Fruit fly (Drosophila melanogaster) whole organism, pupa: ENCODE data around the gene shtd.

Experiments used
- CG10348 ChIP-seq: fragments of 200-800 bp; sonication (Bioruptor generic); IDR thresholded peaks from 2 replicates; pipeline ENCODE4 v1.3.6; 2022; ENCODE audit warnings: missing biosample characterization, missing genetic modification characterization
- Ets98B ChIP-seq: fragments of 200-800 bp; sonication (Bioruptor generic); IDR thresholded peaks from 2 replicates; pipeline ENCODE4 v1.3.6; 2022; ENCODE audit warnings: missing biosample characterization, missing genetic modification characterization

DNA sequence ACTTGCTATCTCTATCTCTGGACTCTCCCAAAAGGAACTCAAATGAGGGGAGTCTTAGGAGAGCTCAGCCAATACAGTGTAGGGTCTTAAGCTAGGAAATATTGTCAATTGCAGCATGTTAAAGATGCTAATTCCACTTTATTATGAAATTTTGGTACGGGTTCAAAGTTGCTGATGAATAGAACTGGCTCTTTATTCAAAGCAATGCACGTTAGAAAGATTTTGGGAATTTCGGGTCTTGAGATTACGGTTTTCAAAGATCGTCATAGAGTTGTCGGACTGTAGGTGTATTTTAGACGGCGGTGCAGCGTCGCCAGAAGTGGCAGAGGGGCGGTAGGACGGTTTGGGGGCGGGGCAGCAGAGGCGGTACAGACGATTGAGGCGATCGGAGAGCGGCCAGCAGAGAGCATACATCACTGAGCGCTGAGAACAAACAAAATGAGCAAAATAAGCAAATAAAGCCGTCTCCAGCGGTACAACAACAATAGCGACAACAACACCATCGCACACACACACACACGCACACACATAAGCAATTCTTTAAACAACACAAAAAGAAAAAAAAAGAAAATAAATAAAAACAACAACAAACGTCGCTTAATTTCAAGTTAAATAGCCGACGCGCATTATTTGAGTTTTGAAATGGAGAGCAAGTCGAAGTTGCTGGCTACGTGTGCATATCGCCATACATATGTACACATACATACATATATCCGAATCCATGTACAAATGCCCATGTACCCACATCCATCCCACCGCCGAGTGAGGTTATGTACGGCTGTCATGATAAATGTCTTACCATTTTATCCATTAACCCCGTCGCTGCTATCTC, 35.4 kb upstream of the shtd start:
- TF ChIP-seq Ets98B (GFP tag; lab: Robert Waterston, UW), result no peak
- TF ChIP-seq CG10348, result no peak
